Fruit fly (Drosophila melanogaster): ENCODE results near the gene LPCAT.

The LPCAT gene

dm6 chrX:9589928-9590327, 10.1 kb upstream of the LPCAT start:
- TF ChIP-seq fd85E (GFP tag; optimal IDR thresholded peaks at IDR 0.05), result no peak
- TF ChIP-seq CG8632 (GFP tag; optimal IDR thresholded peaks at IDR 0.05), result peak; percentile 11
- TF ChIP-seq Smox (GFP tag; optimal IDR thresholded peaks at IDR 0.05), result peak; percentile 49
- peak; percentile 53 for TF ChIP-seq lz (GFP tag; optimal IDR thresholded peaks at IDR 0.05)
- TF ChIP-seq CG6792 (GFP tag; optimal IDR thresholded peaks at IDR 0.05), result peak; percentile 30
- no peak for TF ChIP-seq Hr38 (GFP tag; optimal IDR thresholded peaks at IDR 0.05)
- TF ChIP-seq Lpt (GFP tag; optimal IDR thresholded peaks at IDR 0.05), result no peak
- TF ChIP-seq CG32006 (GFP tag; optimal IDR thresholded peaks at IDR 0.05), result peak; percentile 65
- TF ChIP-seq CG10631 (GFP tag; optimal IDR thresholded peaks at IDR 0.05), result peak; percentile 7
- TF ChIP-seq Hr39 (GFP tag; optimal IDR thresholded peaks at IDR 0.05), result peak; percentile 47
- TF ChIP-seq CG3919 (GFP tag; optimal IDR thresholded peaks at IDR 0.05), result no peak
- TF ChIP-seq CG9139 (GFP tag; optimal IDR thresholded peaks at IDR 0.05), result no peak
- no peak for TF ChIP-seq Gug (GFP tag; IDR thresholded peaks at IDR 0.05)
- peak; percentile 62 for TF ChIP-seq pdm3 (GFP tag; optimal IDR thresholded peaks at IDR 0.05)
- peak; percentile 66 for TF ChIP-seq vri (GFP tag; optimal IDR thresholded peaks at IDR 0.05)
- peak; percentile 72 for TF ChIP-seq esn (GFP tag; optimal IDR thresholded peaks at IDR 0.05)
- TF ChIP-seq spab (GFP tag; optimal IDR thresholded peaks at IDR 0.05), result no peak
- peak; percentile 33 for TF ChIP-seq Eip75B (GFP tag; optimal IDR thresholded peaks at IDR 0.05)
- TF ChIP-seq CG11762 (GFP tag; optimal IDR thresholded peaks at IDR 0.05; ENCODE audit: insufficient read depth), result peak; percentile 13
- TF ChIP-seq dsx (GFP tag; optimal IDR thresholded peaks at IDR 0.05; ENCODE audit: poor library complexity, severe bottlenecking), result no peak
- TF ChIP-seq CG6854 (GFP tag; optimal IDR thresholded peaks at IDR 0.05), result peak; percentile 2
- peak; percentile 62 for TF ChIP-seq OdsH (GFP tag; optimal IDR thresholded peaks at IDR 0.05)
- peak; percentile 47 for TF ChIP-seq Sox102F (GFP tag; optimal IDR thresholded peaks at IDR 0.05)
- peak; percentile 36 for TF ChIP-seq CG7368 (GFP tag; optimal IDR thresholded peaks at IDR 0.05)
- TF ChIP-seq salr (GFP tag; optimal IDR thresholded peaks at IDR 0.05), result no peak
- TF ChIP-seq CG11294 (GFP tag; IDR thresholded peaks at IDR 0.05), result peak; percentile 42; the same call in 1 of the 2 replicates
- TF ChIP-seq fd59A (GFP tag; optimal IDR thresholded peaks at IDR 0.05), result no peak
- no peak for TF ChIP-seq Blimp-1 (GFP tag; optimal IDR thresholded peaks at IDR 0.05)
- peak; percentile 17 for TF ChIP-seq CG8319 (GFP tag; optimal IDR thresholded peaks at IDR 0.05)
- TF ChIP-seq CG34406 (GFP tag; optimal IDR thresholded peaks at IDR 0.05), result peak; percentile 40
- TF ChIP-seq achi (GFP tag; optimal IDR thresholded peaks at IDR 0.05), result peak; percentile 27
- peak; percentile 36 for TF ChIP-seq CG6276 (GFP tag; optimal IDR thresholded peaks at IDR 0.05)
- no peak for TF ChIP-seq ss (GFP tag; optimal IDR thresholded peaks at IDR 0.05)
- no peak for TF ChIP-seq CG4318 (GFP tag; optimal IDR thresholded peaks at IDR 0.05)
- TF ChIP-seq CG6808 (GFP tag; optimal IDR thresholded peaks at IDR 0.05), result no peak
- peak; percentile 35 for TF ChIP-seq cyc (GFP tag; optimal IDR thresholded peaks at IDR 0.05)
- TF ChIP-seq CG15336 (GFP tag; IDR thresholded peaks at IDR 0.05), result peak; percentile 66
- TF ChIP-seq Ets96B (tag; optimal IDR thresholded peaks at IDR 0.05), result peak; percentile 31
- peak; percentile 10 for TF ChIP-seq Ets21C (GFP tag; optimal IDR thresholded peaks at IDR 0.05)
- peak; percentile 54 for TF ChIP-seq acj6 (GFP tag; optimal IDR thresholded peaks at IDR 0.05)
- TF ChIP-seq CG31627 (GFP tag; optimal IDR thresholded peaks at IDR 0.05), result peak; percentile 51
- TF ChIP-seq CG6163 (GFP tag; IDR thresholded peaks at IDR 0.05), result peak; percentile 63; the same call in 2 of the 3 replicates
- TF ChIP-seq CG10669 (GFP tag; optimal IDR thresholded peaks at IDR 0.05), result peak; percentile 33
- TF ChIP-seq eg (GFP tag; IDR thresholded peaks at IDR 0.05), result peak; percentile 54; the same call in 1 of the 3 replicates
- TF ChIP-seq net (GFP tag; optimal IDR thresholded peaks at IDR 0.05), result peak; percentile 12
- no peak for TF ChIP-seq CG16779 (tag; optimal IDR thresholded peaks at IDR 0.05)
- TF ChIP-seq Eip78C (GFP tag), result peak; percentile 90
- peak; percentile 19 for TF ChIP-seq CG11902 (GFP tag; optimal IDR thresholded peaks at IDR 0.05)
- TF ChIP-seq dac (GFP tag; optimal IDR thresholded peaks at IDR 0.05), result no peak
- no peak for TF ChIP-seq Eip93F (GFP tag; optimal IDR thresholded peaks at IDR 0.05)
- TF ChIP-seq topi (GFP tag; optimal IDR thresholded peaks at IDR 0.05), result peak; percentile 59
- TF ChIP-seq CG3032 (tag; optimal IDR thresholded peaks at IDR 0.05), result peak; percentile 19
